Worm (Caenorhabditis elegans): Measurements from ENCODE around the gene srt-70.
A peak's percentile ranks its signal among the peaks of the same experiment; 100 is the strongest.

Gene srt-70

DNA sequence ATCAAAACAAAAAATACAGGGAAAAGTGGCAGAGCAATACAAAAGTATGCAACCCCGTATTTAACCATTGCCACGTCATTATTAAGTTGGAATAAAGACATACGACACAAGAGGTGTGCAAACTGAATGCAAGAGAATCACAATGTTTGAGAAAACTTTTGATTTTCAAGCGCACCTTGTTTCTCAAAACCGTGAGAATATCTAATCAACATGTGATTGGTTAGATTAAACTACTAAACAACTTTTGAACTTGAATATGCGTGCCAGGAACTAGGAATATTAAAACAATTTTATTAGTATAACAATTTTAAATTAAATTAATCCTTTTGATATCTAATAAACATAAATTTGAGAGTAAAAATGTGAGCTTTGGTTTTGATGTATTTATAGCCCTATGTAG lies at the start of gene srt-70:
srt-70 (minus strand) TSS at position 101 of the 400 bp plus-strand sequence.
- no peak for TF ChIP-seq elt-1 (tag; optimal IDR thresholded peaks at IDR 0.05)

DNA sequence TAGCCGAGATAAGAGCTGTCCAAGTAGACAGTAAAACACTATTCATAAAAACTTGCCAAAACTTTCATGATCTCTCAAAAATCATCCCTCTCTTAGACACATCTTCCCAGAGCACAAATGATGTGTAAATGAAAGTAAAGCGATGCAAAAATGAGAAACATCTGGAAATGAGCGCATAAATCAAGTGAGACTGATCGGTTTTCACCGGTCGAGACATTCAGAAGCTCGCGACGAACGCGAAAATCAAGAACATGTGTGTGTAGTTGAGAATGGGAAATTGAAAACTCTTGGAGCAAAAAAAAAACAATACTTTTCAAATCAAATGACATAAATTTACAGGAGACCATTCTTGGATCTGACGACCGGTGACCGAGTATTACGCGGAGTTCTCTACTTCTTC lies 45.0 kb upstream of the srt-70 start:
- TF ChIP-seq sea-2 (GFP tag; optimal IDR thresholded peaks at IDR 0.05) (no peak), nhr-76 (tag; optimal IDR thresholded peaks at IDR 0.05) (no peak), nhr-237 (tag; optimal IDR thresholded peaks at IDR 0.05) (no peak), pqm-1 (tag; optimal IDR thresholded peaks at IDR 0.05) (no peak), egl-5 (tag; optimal IDR thresholded peaks at IDR 0.05) (no peak), nhr-43 (tag; optimal IDR thresholded peaks at IDR 0.05; ENCODE audit: poor library complexity, severe bottlenecking) (no peak), ceh-82 (tag; optimal IDR thresholded peaks at IDR 0.05) (no peak), fos-1 (tag; optimal IDR thresholded peaks at IDR 0.05) (no peak), mml-1 (tag; optimal IDR thresholded peaks at IDR 0.05) (no peak)

DNA sequence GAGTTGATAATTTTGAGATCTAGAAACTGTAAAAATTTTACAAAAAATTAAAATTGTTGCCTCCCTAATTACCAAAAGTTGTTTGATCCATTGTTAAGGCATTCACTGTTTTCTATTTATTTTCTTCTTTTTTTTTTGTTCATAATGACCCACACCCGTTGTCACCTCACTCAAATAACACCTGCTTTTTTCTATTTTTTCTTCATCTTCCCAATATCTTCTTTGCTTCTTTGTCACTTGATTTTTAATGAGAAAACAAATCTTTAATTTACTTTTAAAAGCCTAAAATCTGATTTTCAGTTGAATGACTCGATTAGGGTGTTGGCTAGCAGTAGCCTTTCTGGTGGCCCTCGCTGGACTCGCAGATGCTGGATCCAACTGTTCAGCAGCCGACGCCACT lies 44.0 kb upstream of the srt-70 start, which contains the start of gene ncx-2:
ncx-2 (plus strand) TSS at position 301 of the 400 bp plus-strand sequence.
- no peak for TF ChIP-seq eor-1 (tag; optimal IDR thresholded peaks at IDR 0.05)
- no peak for TF ChIP-seq tbx-2 (tag; optimal IDR thresholded peaks at IDR 0.05)
- no peak for TF ChIP-seq nhr-43 (tag; optimal IDR thresholded peaks at IDR 0.05; ENCODE audit: poor library complexity, severe bottlenecking)
- TF ChIP-seq ZK546.5 (tag; optimal IDR thresholded peaks at IDR 0.05), result no peak
- no peak for TF ChIP-seq lsy-12 (tag; optimal IDR thresholded peaks at IDR 0.05)
- no peak for TF ChIP-seq ceh-9 (tag; optimal IDR thresholded peaks at IDR 0.05)
- TF ChIP-seq egl-27 (tag; optimal IDR thresholded peaks at IDR 0.05), result no peak
- no peak for TF ChIP-seq fkh-10 (GFP tag; optimal IDR thresholded peaks at IDR 0.05)
- no peak for TF ChIP-seq lin-15B (tag; optimal IDR thresholded peaks at IDR 0.05)
- no peak for TF ChIP-seq mdl-1 (tag; optimal IDR thresholded peaks at IDR 0.05)
- no peak for TF ChIP-seq nhr-237 (tag; optimal IDR thresholded peaks at IDR 0.05)
- TF ChIP-seq sea-2 (GFP tag; optimal IDR thresholded peaks at IDR 0.05), result no peak
- TF ChIP-seq nhr-25 (tag; optimal IDR thresholded peaks at IDR 0.05), result no peak
- TF ChIP-seq fos-1 (tag; optimal IDR thresholded peaks at IDR 0.05), result no peak
- TF ChIP-seq pqm-1 (tag; optimal IDR thresholded peaks at IDR 0.05), result no peak
- TF ChIP-seq ztf-11 (tag; optimal IDR thresholded peaks at IDR 0.05), result no peak
- no peak for TF ChIP-seq snpc-4 (tag; optimal IDR thresholded peaks at IDR 0.05)
- no peak for TF ChIP-seq unc-39 (tag; optimal IDR thresholded peaks at IDR 0.05)

DNA sequence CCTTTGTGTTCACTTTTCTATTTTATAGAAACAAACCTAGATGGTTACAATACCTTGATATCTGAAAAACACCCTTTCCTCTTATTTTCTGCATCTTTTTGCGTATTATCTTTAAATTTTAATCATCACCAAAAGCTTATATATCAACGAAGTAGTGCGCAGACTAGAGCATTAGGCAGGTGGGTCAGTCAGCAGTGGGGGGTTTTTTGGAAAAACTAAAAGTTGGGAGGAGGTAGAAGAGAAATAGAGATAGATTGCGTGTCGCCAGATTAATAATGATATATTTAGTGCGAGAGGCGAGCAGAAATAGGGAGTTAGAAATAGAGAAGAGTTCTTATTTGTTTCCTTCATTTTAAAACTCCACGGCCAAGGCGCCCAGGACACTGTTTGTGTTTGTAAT lies 41.9 kb upstream of the srt-70 start:
- TF ChIP-seq egl-5 (tag; optimal IDR thresholded peaks at IDR 0.05) (no peak), pha-4 (tag; optimal IDR thresholded peaks at IDR 0.05) (peak; percentile 13)

DNA sequence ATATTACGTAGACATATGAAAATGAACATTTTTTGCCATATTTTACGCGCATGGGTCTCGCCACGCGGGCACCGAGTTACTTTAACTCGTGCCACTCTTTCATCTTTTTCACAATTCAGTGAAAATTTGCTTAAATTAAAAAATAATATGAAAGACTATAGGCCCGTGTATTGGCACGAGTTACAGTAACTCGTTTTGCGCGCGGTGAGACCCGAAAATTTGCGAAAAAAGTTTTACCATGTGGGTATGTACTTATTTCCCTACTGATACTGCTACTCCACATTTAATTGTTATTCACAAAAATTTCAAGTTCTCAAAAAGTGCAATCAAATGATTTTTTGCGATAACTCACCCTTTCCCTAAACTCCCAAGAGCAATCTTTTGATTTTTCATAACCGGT lies 38.4 kb upstream of the srt-70 start:
- TF ChIP-seq lin-15B (tag; optimal IDR thresholded peaks at IDR 0.05), result no peak
- no peak for TF ChIP-seq nhr-76 (tag; optimal IDR thresholded peaks at IDR 0.05)
- TF ChIP-seq hmg-11 (tag; optimal IDR thresholded peaks at IDR 0.05), result no peak
- TF ChIP-seq aly-2 (tag; optimal IDR thresholded peaks at IDR 0.05), result no peak
- TF ChIP-seq lsy-12 (tag; optimal IDR thresholded peaks at IDR 0.05), result no peak
- no peak for TF ChIP-seq pqm-1 (tag; optimal IDR thresholded peaks at IDR 0.05)
- TF ChIP-seq eor-1 (tag; optimal IDR thresholded peaks at IDR 0.05), result no peak
- no peak for TF ChIP-seq egl-5 (tag; optimal IDR thresholded peaks at IDR 0.05)
- TF ChIP-seq nhr-23 (tag; optimal IDR thresholded peaks at IDR 0.05), result no peak
- TF ChIP-seq sea-2 (GFP tag; optimal IDR thresholded peaks at IDR 0.05), result no peak
- TF ChIP-seq fkh-2 (tag; optimal IDR thresholded peaks at IDR 0.05), result no peak
- TF ChIP-seq nfya-1 (tag; optimal IDR thresholded peaks at IDR 0.05; ENCODE audit: insufficient read depth), result no peak
- no peak for TF ChIP-seq nhr-43 (tag; optimal IDR thresholded peaks at IDR 0.05; ENCODE audit: poor library complexity, severe bottlenecking)
- no peak for TF ChIP-seq mdl-1 (tag; optimal IDR thresholded peaks at IDR 0.05)
- no peak for TF ChIP-seq ceh-82 (tag; optimal IDR thresholded peaks at IDR 0.05)
- no peak for TF ChIP-seq ztf-4 (tag; optimal IDR thresholded peaks at IDR 0.05)
- no peak for TF ChIP-seq egl-27 (tag; optimal IDR thresholded peaks at IDR 0.05)

DNA sequence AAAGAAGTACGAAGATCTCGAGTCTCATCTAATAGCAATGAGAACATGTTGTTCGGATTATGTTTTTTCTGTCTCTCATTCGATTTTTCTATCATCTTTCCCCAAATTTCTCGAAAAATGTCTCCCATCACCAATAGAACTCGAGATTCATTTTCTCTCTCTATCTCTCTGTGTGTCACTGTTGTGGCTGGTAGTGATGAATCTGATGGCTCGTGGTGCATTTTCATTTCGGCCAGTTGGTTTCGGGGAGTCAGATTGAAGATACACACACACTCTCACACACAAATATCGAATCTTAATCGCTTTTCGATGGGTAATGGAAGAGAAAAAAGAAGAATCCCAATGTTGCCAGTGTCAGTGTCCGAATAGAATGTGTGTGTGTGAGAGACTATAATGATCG lies 36.6 kb upstream of the srt-70 start:
- TF ChIP-seq nfya-1 (tag; optimal IDR thresholded peaks at IDR 0.05; ENCODE audit: insufficient read depth) (peak; percentile 34), aly-2 (tag; optimal IDR thresholded peaks at IDR 0.05) (no peak), egl-5 (tag; optimal IDR thresholded peaks at IDR 0.05) (peak; percentile 30), zag-1 (tag; optimal IDR thresholded peaks at IDR 0.05) (no peak), lin-39 (tag; optimal IDR thresholded peaks at IDR 0.05) (peak; percentile 28)

All from whole organism, L3 larva.